ENCODE assay signal across 2 worm cellular contexts in genomic region chrV:2646067-2646466, ce11.
TF ChIP-seq lines count a peak whose summit lies in the region.

No protein-coding gene starts in this region.

TF ChIP-seq in whole organism, L4 larva, 104 proteins besides CTCF, POLR2A, EP300 and RAD21:
- TF ChIP-seq egl-43 (GFP tag; IDR thresholded peaks at IDR 0.05; lab: Robert Waterston, UW) (0 out of 2 replicates have a peak, but pooled peaks have one; percentile 31), mes-2 (tag; optimal IDR thresholded peaks at IDR 0.05; lab: Kevin White, UChicago; ENCODE audit: poor library complexity, severe bottlenecking) (no peak), set-16 (GFP tag; IDR thresholded peaks at IDR 0.05; lab: Robert Waterston, UW) (peak; percentile 87)
TF ChIP-seq in whole organism, L4 larva: peak in this region for 2.

TF ChIP-seq in whole organism, young adult, 124 proteins besides CTCF, POLR2A, EP300 and RAD21:
- peak; percentile 85 for TF ChIP-seq zfh-2 (GFP tag; conservative IDR thresholded peaks at IDR 0.05; lab: Robert Waterston, UW)
- 0 out of 2 replicates have a peak, but pooled peaks have one; percentile 65 for TF ChIP-seq nhr-120 (GFP tag; IDR thresholded peaks at IDR 0.05; lab: Robert Waterston, UW)
- peak; percentile 35; the same call in 1 of the 2 replicates for TF ChIP-seq egrh-3 (GFP tag; IDR thresholded peaks at IDR 0.05; lab: Robert Waterston, UW)
- peak; percentile 56; the same call in 1 of the 2 replicates for TF ChIP-seq nfyb-1 (GFP tag; IDR thresholded peaks at IDR 0.05; lab: Robert Waterston, UW)
- TF ChIP-seq lin-54 (GFP tag; optimal IDR thresholded peaks at IDR 0.05; lab: Kevin White, UChicago) = no peak
- TF ChIP-seq ccch-3 (GFP tag; optimal IDR thresholded peaks at IDR 0.05; lab: Kevin White, UChicago) = no peak
TF ChIP-seq in whole organism, young adult: peak in this region for 4.
